Worm (Caenorhabditis elegans): ENCODE measurements around the gene acr-18.

ce11 chrV:15559047-15559446 is at the start of gene acr-18:
- TF ChIP-seq nhr-237 (tag; optimal IDR thresholded peaks at IDR 0.05) (no peak), lin-15B (tag; optimal IDR thresholded peaks at IDR 0.05) (no peak), nhr-28 (tag; optimal IDR thresholded peaks at IDR 0.05) (no peak), nhr-76 (tag; optimal IDR thresholded peaks at IDR 0.05) (no peak), unc-62 (GFP tag; optimal IDR thresholded peaks at IDR 0.05 in 1 of 2) (no peak), unc-62 (tag; optimal IDR thresholded peaks at IDR 0.05) (no peak), pha-4 (GFP tag; IDR thresholded peaks at IDR 0.05) (no peak), pha-4 (tag; optimal IDR thresholded peaks at IDR 0.05) (no peak), daf-12 (tag; optimal IDR thresholded peaks at IDR 0.05) (no peak)

All from whole organism, L4 larva.